Worm (Caenorhabditis elegans) whole organism, young adult: ENCODE data around the gene sdn-1.

ENCODE experiments used
- F57A8.1 ChIP-seq: fragments of 200-800 bp; sonication (Bioruptor generic); optimal IDR thresholded peaks from 2 replicates; lab custom pipeline; 2018; ENCODE audit warnings: mild to moderate bottlenecking, missing genetic modification characterization, moderate library complexity, missing compliant biosample characterization
- ama-1 ChIP-seq, 3 experiments: fragments of 150-350 bp in 1 of 3; sonication (generic microtip) in 2 of 3; optimal IDR thresholded peaks; 2 replicates each; lab custom pipeline; 2014 to 2018; ENCODE audit warnings: missing biosample characterization in 2 of 3, missing genetic modification characterization in 2 of 3, missing genetic modification reagents in 2 of 3
- efl-1 ChIP-seq: fragments of 150-350 bp; optimal IDR thresholded peaks from 2 replicates; lab custom pipeline; 2014; ENCODE audit warnings: missing biosample characterization, missing genetic modification reagents, missing genetic modification characterization
- hlh-26 ChIP-seq: fragments of 200-800 bp; sonication (Bioruptor generic); conservative IDR thresholded peaks from 2 replicates; pipeline ENCODE4 v1.3.6; 2022; ENCODE audit warnings: missing genetic modification reagents, missing genetic modification characterization, missing compliant biosample characterization
- hrde-1 ChIP-seq: sonication (generic microtip); optimal IDR thresholded peaks from 2 replicates; lab custom pipeline; 2016; ENCODE audit warnings: missing genetic modification characterization, mild to moderate bottlenecking, missing compliant biosample characterization, moderate library complexity, missing genotype, missing genetic modification reagents, borderline replicate concordance
- let-526 ChIP-seq: fragments of 200-800 bp; sonication (Bioruptor generic); IDR thresholded peaks from 2 replicates; pipeline ENCODE4 v1.3.6; 2022; ENCODE audit warnings: missing genetic modification reagents, missing genetic modification characterization, missing compliant biosample characterization
- lin-54 ChIP-seq: fragments of 200-800 bp; sonication (Bioruptor generic); optimal IDR thresholded peaks from 2 replicates; lab custom pipeline; 2018; ENCODE audit warnings: mild to moderate bottlenecking, missing genetic modification characterization, missing compliant biosample characterization
- nfya-1 ChIP-seq: sonication (generic microtip); optimal IDR thresholded peaks from 2 replicates; lab custom pipeline; 2017; ENCODE audit warnings: antibody characterized with exemption, missing compliant biosample characterization, missing genetic modification characterization, borderline replicate concordance; ENCODE audit not compliant: insufficient read depth
- repo-1 ChIP-seq: sonication (generic microtip); optimal IDR thresholded peaks from 2 replicates; lab custom pipeline; 2017; ENCODE audit warnings: mild to moderate bottlenecking, missing genetic modification characterization, missing compliant biosample characterization
- snpc-4 ChIP-seq, 5 experiments: fragments of 150-350 bp in 1 of 5; sonication (generic microtip) in 4 of 5; optimal IDR thresholded peaks; 2 replicates each; lab custom pipeline; 2014 to 2018; ENCODE audit warnings: missing genetic modification characterization in 5 of 5, missing biosample characterization in 3 of 5, antibody characterized with exemption in 2 of 5, mild to moderate bottlenecking in 2 of 5, missing compliant biosample characterization in 2 of 5, missing genotype in 2 of 5, moderate library complexity in 2 of 5, missing genetic modification reagents in 1 of 5
- sptf-2 ChIP-seq: fragments of 200-800 bp; sonication (Bioruptor generic); optimal IDR thresholded peaks from 2 replicates; lab custom pipeline; 2018; ENCODE audit warnings: mild to moderate bottlenecking, missing genetic modification characterization, missing compliant biosample characterization
- unc-62 ChIP-seq: fragments of 150-350 bp; optimal IDR thresholded peaks from 2 replicates; lab custom pipeline; 2014; ENCODE audit warnings: missing biosample characterization, missing genetic modification reagents, missing genetic modification characterization

DNA sequence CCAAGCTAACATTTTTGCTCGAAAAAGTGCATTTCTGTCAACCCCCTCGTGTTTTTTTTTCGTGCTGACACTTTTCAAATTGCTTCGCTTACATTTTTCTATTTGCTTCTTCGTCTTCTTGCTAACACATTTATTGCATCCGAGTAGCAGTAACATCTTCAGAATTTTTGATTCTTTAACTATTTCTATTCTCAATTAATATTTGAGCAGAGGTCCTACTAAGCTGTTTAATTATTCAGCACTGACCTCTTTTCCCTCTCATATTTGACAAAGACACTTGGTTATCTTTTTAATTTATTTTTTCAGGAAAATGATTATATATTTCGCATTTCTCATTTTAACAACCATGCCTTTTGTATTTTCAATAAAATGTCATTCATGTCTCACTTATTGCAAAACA is 47.4 kb downstream of the sdn-1 start, which contains the start of gene F59F5.5:
- TF ChIP-seq hrde-1 (tag; lab: Kevin White, UChicago) (no peak), lin-54 (GFP tag; lab: Kevin White, UChicago) (no peak), nfya-1 (tag; lab: Kevin White, UChicago) (no peak), efl-1 (GFP tag; lab: Kevin White, UChicago) (no peak), let-526 (no peak), snpc-4 (GFP tag; optimal IDR thresholded peaks at IDR 0.05; lab: Kevin White, UChicago) (no peak), snpc-4 (tag; optimal IDR thresholded peaks at IDR 0.05; lab: Kevin White, UChicago) (no peak), repo-1 (tag; lab: Kevin White, UChicago) (no peak), unc-62 (GFP tag; lab: Kevin White, UChicago) (no peak), F57A8.1 (no peak), sptf-2 (GFP tag; lab: Kevin White, UChicago) (no peak), ama-1 (optimal IDR thresholded peaks at IDR 0.05; lab: Kevin White, UChicago) (no peak), ama-1 (GFP tag; optimal IDR thresholded peaks at IDR 0.05; lab: Kevin White, UChicago) (no peak), hlh-26 (GFP tag; lab: Robert Waterston, UW) (no peak)
